Fruit fly (Drosophila melanogaster) whole organism, pupa: ENCODE results near the gene CG3679.

Experiments used
- CG10348 ChIP-seq: fragments of 200-800 bp; sonication (Bioruptor generic); IDR thresholded peaks from 2 replicates; pipeline ENCODE4 v1.3.6; 2022; ENCODE audit warnings: missing biosample characterization, missing genetic modification characterization
- CG15710 ChIP-seq: fragments of 200-800 bp; sonication (Bioruptor generic); optimal IDR thresholded peaks from 2 replicates; lab custom pipeline; 2018; ENCODE audit warnings: missing biosample characterization, mild to moderate bottlenecking, missing genetic modification characterization, moderate library complexity
- CG32121 ChIP-seq: fragments of 200-800 bp; sonication (Bioruptor generic); IDR thresholded peaks from 2 replicates; pipeline ENCODE4 v1.3.6; 2022; ENCODE audit warnings: missing biosample characterization, missing genetic modification characterization
- CG34367 ChIP-seq: fragments of 200-800 bp; sonication (Bioruptor generic); optimal IDR thresholded peaks from 2 replicates; lab custom pipeline; 2018; ENCODE audit warnings: missing biosample characterization, mild to moderate bottlenecking, missing genetic modification characterization
- CG8159 ChIP-seq: fragments of 200-800 bp; sonication (Bioruptor generic); optimal IDR thresholded peaks from 3 replicates; lab custom pipeline; 2018; ENCODE audit warnings: missing biosample characterization, mild to moderate bottlenecking, missing genetic modification characterization, moderate library complexity
- CG8301 ChIP-seq: fragments of 200-800 bp; sonication (Bioruptor generic); optimal IDR thresholded peaks from 2 replicates; lab custom pipeline; 2018; ENCODE audit warnings: missing biosample characterization, mild to moderate bottlenecking, missing genetic modification characterization
- D1 ChIP-seq: fragments of 200-800 bp; sonication (Bioruptor generic); optimal IDR thresholded peaks from 2 replicates; lab custom pipeline; 2018; ENCODE audit warnings: missing biosample characterization, mild to moderate bottlenecking, missing genetic modification characterization, moderate library complexity
- EcR ChIP-seq: fragments of 200-800 bp; sonication (Bioruptor generic); optimal IDR thresholded peaks from 3 replicates; lab custom pipeline; 2019; ENCODE audit warnings: missing biosample characterization, missing genetic modification characterization, mild to moderate bottlenecking, moderate library complexity, missing genetic modification reagents
- Pif1A ChIP-seq: fragments of 200-800 bp; sonication (Bioruptor generic); optimal IDR thresholded peaks from 3 replicates; lab custom pipeline; 2016; ENCODE audit warnings: missing biosample characterization, missing genetic modification characterization
- Snoo ChIP-seq: fragments of 200-800 bp; sonication (Bioruptor generic); optimal IDR thresholded peaks from 3 replicates; lab custom pipeline; 2017; ENCODE audit warnings: missing biosample characterization, mild to moderate bottlenecking, missing genetic modification characterization, inconsistent platforms
- rn ChIP-seq: fragments of 200-800 bp; sonication (Bioruptor generic); IDR thresholded peaks from 2 replicates; pipeline ENCODE4 v1.3.6; 2022; ENCODE audit warnings: missing biosample characterization, missing genetic modification characterization

DNA sequence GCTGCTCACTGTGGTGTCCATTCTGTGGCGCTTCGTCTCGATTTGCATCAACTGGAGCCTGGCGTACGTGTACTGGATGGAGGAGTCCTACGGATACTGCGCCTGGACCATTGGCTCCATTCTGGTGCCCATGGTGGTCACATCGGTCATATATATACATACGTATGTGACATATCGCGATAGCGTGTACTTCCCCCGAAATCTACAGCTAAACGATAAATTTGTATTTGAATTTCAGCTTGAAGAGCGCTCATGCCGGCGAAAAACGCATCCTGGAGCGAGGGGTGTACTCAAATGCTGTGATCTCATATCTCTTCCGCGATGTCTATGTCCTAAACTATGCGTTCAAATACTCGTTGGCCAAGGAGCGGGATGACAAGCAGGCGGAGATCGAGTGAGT, 19.9 kb downstream of the CG3679 start:
- TF ChIP-seq CG10348 (no peak), rn (GFP tag; lab: Robert Waterston, UW) (no peak), CG34367 (tag; lab: Kevin White, UChicago) (no peak), D1 (tag; lab: Kevin White, UChicago) (no peak), EcR (GFP tag; lab: Kevin White, UChicago) (no peak), CG8301 (no peak), CG32121 (GFP tag; lab: Robert Waterston, UW) (no peak), Snoo (tag; lab: Kevin White, UChicago) (no peak), CG15710 (no peak), CG8159 (tag; lab: Kevin White, UChicago) (no peak), Pif1A (GFP tag; lab: Kevin White, UChicago) (no peak)
